Worm (Caenorhabditis elegans): ENCODE data around the gene nrx-1.
A peak's percentile ranks its signal among the peaks of the same experiment; 100 is the strongest.

Gene nrx-1

DNA sequence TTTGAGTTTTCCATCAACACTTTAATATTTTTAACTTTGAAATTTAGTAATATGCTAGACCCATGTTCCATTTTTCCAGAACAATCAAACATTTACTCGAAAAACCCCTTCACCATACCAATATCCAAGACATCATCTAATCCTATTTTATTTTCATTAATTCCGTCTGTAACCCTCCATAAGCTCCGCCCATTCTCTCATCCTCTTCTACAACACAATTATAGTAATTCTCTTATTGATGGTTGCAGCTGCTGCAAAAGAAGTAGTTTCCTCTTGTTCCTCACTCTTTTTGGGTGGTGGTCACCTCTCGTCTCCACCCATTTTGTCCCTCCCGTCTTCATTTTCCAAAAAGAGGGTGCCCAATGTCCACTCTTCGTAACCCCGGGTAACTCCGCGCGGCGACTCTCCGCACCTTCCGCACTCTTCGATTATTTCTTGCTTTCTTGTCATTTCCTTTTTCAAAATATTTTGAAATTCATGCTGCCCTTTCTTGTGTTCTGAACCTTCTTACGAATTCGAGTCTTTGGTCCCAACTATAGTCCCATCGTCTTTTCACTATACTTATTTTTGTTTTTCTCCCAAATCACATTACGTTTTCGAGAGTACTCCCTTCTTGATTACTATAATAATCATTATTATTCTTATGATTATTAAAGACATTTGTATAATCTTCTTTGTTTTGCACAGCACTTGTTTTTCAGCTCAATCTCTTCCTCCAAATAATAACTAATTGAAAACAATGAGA, 55.5 kb downstream of the nrx-1 start, which contains the start of gene F32D8.1:
TSS of gene F32D8.1 (plus strand) at position 695 of the 745 bp plus-strand sequence.
- TF ChIP-seq nhr-12 (tag; optimal IDR thresholded peaks at IDR 0.05) = no peak
- TF ChIP-seq unc-39 (tag; optimal IDR thresholded peaks at IDR 0.05) = no peak
- no peak for TF ChIP-seq aly-2 (tag; optimal IDR thresholded peaks at IDR 0.05)
- no peak for TF ChIP-seq egl-5 (tag; optimal IDR thresholded peaks at IDR 0.05)
- TF ChIP-seq lin-15B (tag; optimal IDR thresholded peaks at IDR 0.05) = no peak
- no peak for TF ChIP-seq nhr-11 (tag; optimal IDR thresholded peaks at IDR 0.05)
- no peak for TF ChIP-seq ceh-28 (tag; optimal IDR thresholded peaks at IDR 0.05)
- TF ChIP-seq lsy-12 (tag; optimal IDR thresholded peaks at IDR 0.05) = no peak
- no peak for TF ChIP-seq ztf-4 (tag; optimal IDR thresholded peaks at IDR 0.05)

- TF ChIP-seq ama-1 (optimal IDR thresholded peaks at IDR 0.05) (no peak), lin-39 (tag; optimal IDR thresholded peaks at IDR 0.05) (no peak), ztf-11 (tag; optimal IDR thresholded peaks at IDR 0.05) (no peak), ceh-16 (tag; optimal IDR thresholded peaks at IDR 0.05) (no peak), nhr-12 (tag; optimal IDR thresholded peaks at IDR 0.05) (no peak)
Measured at ce11 chrV:10883478-10883877, 58.7 kb downstream of the nrx-1 start, which contains the start of gene F32D8.2. Gene F32D8.2, plus strand, starts transcription at chrV:10883778.

DNA sequence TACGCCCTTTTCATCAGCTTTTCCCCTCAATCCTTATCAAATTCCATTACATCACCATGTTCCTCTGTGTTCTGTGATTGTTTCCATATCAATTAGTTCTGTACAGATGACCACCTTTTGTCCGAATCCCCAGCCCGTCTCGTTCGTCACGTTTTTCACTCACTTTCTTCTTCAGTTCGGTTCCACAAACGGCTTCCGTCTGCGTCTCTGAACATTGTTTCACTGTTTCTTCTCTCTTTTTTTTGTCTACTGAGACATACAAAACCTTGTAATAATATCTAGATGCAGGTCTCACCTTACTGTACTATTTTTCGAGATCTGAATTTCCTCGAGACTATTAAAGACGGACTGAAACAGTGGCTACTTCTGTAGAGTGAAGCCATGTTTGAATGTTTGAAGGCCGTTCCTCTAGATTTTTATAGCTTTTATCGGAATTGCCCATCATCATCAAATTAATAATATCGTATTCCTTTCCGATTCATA, 61.6 kb downstream of the nrx-1 start, which contains the start of gene F32D8.3:
TSS of gene F32D8.3 (plus strand) at position 433 of the 483 bp plus-strand sequence.
- TF ChIP-seq lin-39 (tag; optimal IDR thresholded peaks at IDR 0.05) (no peak), nhr-25 (tag; optimal IDR thresholded peaks at IDR 0.05) (peak; percentile 55), elt-3 (tag; optimal IDR thresholded peaks at IDR 0.05) (peak in 1 of 3 experiments; percentile 19), nhr-23 (tag; optimal IDR thresholded peaks at IDR 0.05) (peak; percentile 3), R02D3.7 (tag; optimal IDR thresholded peaks at IDR 0.05) (no peak), nhr-43 (tag; optimal IDR thresholded peaks at IDR 0.05; ENCODE audit: poor library complexity, severe bottlenecking) (peak; percentile 35), nhr-28 (tag; optimal IDR thresholded peaks at IDR 0.05) (no peak), ztf-11 (tag; optimal IDR thresholded peaks at IDR 0.05) (no peak), eor-1 (tag; optimal IDR thresholded peaks at IDR 0.05) (no peak), lin-15B (tag; optimal IDR thresholded peaks at IDR 0.05) (no peak), ceh-28 (tag; optimal IDR thresholded peaks at IDR 0.05) (no peak), nhr-12 (tag; optimal IDR thresholded peaks at IDR 0.05) (no peak)

DNA sequence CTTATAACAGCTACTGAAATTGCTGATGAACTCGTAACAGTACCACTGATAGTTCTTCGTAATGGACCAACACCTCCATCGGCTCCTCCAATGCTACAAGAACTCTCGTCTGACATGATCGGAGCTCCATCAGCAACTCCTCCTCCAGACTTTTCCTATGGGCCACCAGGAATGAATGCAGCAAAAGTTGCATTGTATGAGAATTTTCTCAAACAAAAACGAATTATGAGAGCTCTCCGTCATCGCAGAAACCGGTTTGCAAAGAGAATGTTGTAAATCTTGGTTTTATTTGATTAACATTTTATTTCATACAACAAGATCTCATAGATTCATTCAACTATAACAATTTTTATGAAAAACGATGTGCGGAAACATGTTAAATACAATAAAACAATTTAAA, 62.8 kb downstream of the nrx-1 start:
- TF ChIP-seq nhr-23 (tag; optimal IDR thresholded peaks at IDR 0.05) = no peak
- TF ChIP-seq ama-1 (optimal IDR thresholded peaks at IDR 0.05) = peak; percentile 69
- TF ChIP-seq nhr-43 (tag; optimal IDR thresholded peaks at IDR 0.05; ENCODE audit: poor library complexity, severe bottlenecking) = peak; percentile 52
- TF ChIP-seq pha-4 (tag; optimal IDR thresholded peaks at IDR 0.05) = no peak
- TF ChIP-seq nfya-1 (tag; optimal IDR thresholded peaks at IDR 0.05; ENCODE audit: insufficient read depth) = no peak

- TF ChIP-seq ztf-11 (tag; optimal IDR thresholded peaks at IDR 0.05) (no peak), nhr-43 (tag; optimal IDR thresholded peaks at IDR 0.05; ENCODE audit: poor library complexity, severe bottlenecking) (peak; percentile 23)
Measured at ce11 chrV:10888153-10888552, 63.3 kb downstream of the nrx-1 start.

DNA sequence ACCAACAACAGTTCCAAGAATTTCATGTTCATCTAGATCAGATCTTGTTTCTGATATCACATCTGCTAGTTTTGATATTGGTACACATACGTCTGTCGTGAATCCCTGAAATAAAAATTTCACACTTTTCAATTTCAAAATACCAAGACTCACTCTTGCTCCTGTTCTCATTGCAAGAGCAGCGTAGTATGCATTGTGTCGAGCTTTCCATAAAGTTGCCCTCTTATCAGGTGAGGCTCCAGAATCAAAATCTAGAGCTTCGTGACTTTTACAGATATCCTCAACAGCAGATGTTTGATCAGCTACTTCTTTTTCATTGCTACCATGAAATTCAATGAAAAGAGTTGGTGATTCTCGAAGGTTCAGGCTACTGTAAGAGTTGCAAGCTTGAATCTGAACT, 64.2 kb downstream of the nrx-1 start, which contains the start of gene F32D8.11:
TSS of gene F32D8.11 (minus strand) at position 101 of the 400 bp plus-strand sequence.
- TF ChIP-seq ZK546.5 (tag; optimal IDR thresholded peaks at IDR 0.05) = no peak

DNA sequence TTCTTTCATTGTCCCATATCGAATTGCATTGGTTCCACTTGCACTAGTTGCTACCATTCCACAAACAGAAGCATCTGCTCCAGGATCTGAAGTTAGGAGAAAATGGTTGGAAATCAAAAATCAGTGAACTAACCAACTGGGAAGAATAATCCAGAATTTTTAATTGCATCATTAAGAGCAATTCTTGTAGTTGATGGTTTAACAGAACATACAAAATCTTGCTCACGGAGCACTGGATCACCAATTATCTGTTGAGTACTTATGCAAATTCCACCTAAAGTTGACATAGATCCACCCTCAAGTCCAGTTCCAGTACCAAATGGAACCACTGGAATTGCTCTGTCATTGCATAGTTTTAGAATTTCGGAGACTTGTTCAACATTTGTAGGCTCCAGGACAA, 65.0 kb downstream of the nrx-1 start:
- peak; percentile 63 for TF ChIP-seq ama-1 (optimal IDR thresholded peaks at IDR 0.05)
- no peak for TF ChIP-seq nfya-1 (tag; optimal IDR thresholded peaks at IDR 0.05; ENCODE audit: insufficient read depth)

DNA sequence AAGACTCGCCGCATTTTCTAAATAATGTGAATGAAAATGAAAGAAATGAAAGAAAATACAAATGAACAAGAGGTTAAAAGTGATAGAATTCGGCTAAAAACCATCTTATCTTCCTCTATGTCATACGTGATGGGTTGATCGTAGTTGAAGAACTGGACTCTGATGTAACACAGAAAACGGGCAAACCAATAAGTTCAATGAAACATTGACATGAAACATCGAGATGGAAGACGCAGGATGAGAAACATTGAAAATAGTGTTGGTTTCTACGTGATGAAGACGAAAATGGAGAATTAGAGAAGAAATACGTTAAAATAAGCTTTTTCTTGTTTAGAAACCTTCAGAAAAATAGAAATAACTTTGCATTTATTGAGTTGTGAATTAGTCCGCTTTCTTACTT, 66.2 kb downstream of the nrx-1 start, which contains the start of gene F32D8.12:
TSS of gene F32D8.12 (minus strand) at position 48 of the 400 bp plus-strand sequence.
- peak; percentile 57 for TF ChIP-seq pqm-1 (tag; optimal IDR thresholded peaks at IDR 0.05)
- TF ChIP-seq elt-2 (tag; optimal IDR thresholded peaks at IDR 0.05) = peak; percentile 39
- no peak for TF ChIP-seq nhr-77 (tag; optimal IDR thresholded peaks at IDR 0.05)
- no peak for TF ChIP-seq ceh-9 (tag; optimal IDR thresholded peaks at IDR 0.05)
- no peak for TF ChIP-seq zag-1 (tag; optimal IDR thresholded peaks at IDR 0.05)
- peak; percentile 65 for TF ChIP-seq nhr-43 (tag; optimal IDR thresholded peaks at IDR 0.05; ENCODE audit: poor library complexity, severe bottlenecking)
- peak; percentile 9 for TF ChIP-seq ceh-28 (tag; optimal IDR thresholded peaks at IDR 0.05)
- TF ChIP-seq egl-27 (tag; optimal IDR thresholded peaks at IDR 0.05) = no peak
- no peak for TF ChIP-seq fkh-10 (GFP tag; optimal IDR thresholded peaks at IDR 0.05)
- peak; percentile 35 for TF ChIP-seq pha-4 (tag; optimal IDR thresholded peaks at IDR 0.05)
- peak; percentile 77 for TF ChIP-seq nhr-23 (tag; optimal IDR thresholded peaks at IDR 0.05)
- TF ChIP-seq lin-15B (tag; optimal IDR thresholded peaks at IDR 0.05) = no peak
- TF ChIP-seq snpc-4 (tag; optimal IDR thresholded peaks at IDR 0.05) = no peak
- no peak for TF ChIP-seq jun-1 (tag; optimal IDR thresholded peaks at IDR 0.05)
- TF ChIP-seq nhr-76 (tag; optimal IDR thresholded peaks at IDR 0.05) = no peak
- TF ChIP-seq nfya-1 (tag; optimal IDR thresholded peaks at IDR 0.05; ENCODE audit: insufficient read depth) = peak; percentile 47
- no peak for TF ChIP-seq nhr-11 (tag; optimal IDR thresholded peaks at IDR 0.05)
- no peak for TF ChIP-seq sea-2 (GFP tag; optimal IDR thresholded peaks at IDR 0.05)
